Fruit fly (Drosophila melanogaster) whole organism, embryonic: ENCODE measurements around the gene CG31103.

Source experiments
- Abd-B ChIP-seq: fragments of 200-800 bp; sonication (Bioruptor generic); optimal IDR thresholded peaks from 2 replicates; lab custom pipeline; 2018; ENCODE audit warnings: missing biosample characterization, mild to moderate bottlenecking, missing genetic modification characterization, moderate library complexity
- Atf6 ChIP-seq: fragments of 200-800 bp; sonication (Bioruptor generic); IDR thresholded peaks from 2 replicates; pipeline ENCODE4 v1.3.6; 2022; ENCODE audit warnings: missing biosample characterization, missing genetic modification characterization
- CG11456 ChIP-seq: fragments of 200-800 bp; sonication (Bioruptor generic); IDR thresholded peaks from 3 replicates; pipeline ENCODE4 v1.3.6; 2022; ENCODE audit warnings: missing biosample characterization, missing genetic modification characterization
- CG14014 ChIP-seq: fragments of 200-800 bp; sonication (Bioruptor generic); IDR thresholded peaks from 2 replicates; pipeline ENCODE4 v1.3.6; 2022; ENCODE audit warnings: missing biosample characterization, missing genetic modification characterization
- CG15514 ChIP-seq: fragments of 200-800 bp; sonication (Bioruptor generic); optimal IDR thresholded peaks from 3 replicates; lab custom pipeline; 2017; ENCODE audit warnings: missing biosample characterization, missing genetic modification characterization, mild to moderate bottlenecking, moderate library complexity, missing genetic modification reagents
- CG15696 ChIP-seq: fragments of 200-800 bp; sonication (Bioruptor generic); optimal IDR thresholded peaks from 2 replicates; lab custom pipeline; 2019; ENCODE audit warnings: missing biosample characterization, mild to moderate bottlenecking, missing genetic modification characterization, moderate library complexity
- CG1647 ChIP-seq: fragments of 200-800 bp; sonication (Bioruptor generic); optimal IDR thresholded peaks from 3 replicates; lab custom pipeline; 2016; ENCODE audit warnings: missing biosample characterization, missing genetic modification characterization
- CG16813 ChIP-seq: fragments of 200-800 bp; sonication (Bioruptor generic); IDR thresholded peaks from 3 replicates; pipeline ENCODE4 v1.3.6; 2022; ENCODE audit warnings: missing biosample characterization, missing genetic modification characterization; ENCODE audit not compliant: partially characterized antibody
- CG17328 ChIP-seq: fragments of 200-800 bp; sonication (Bioruptor generic); IDR thresholded peaks from 2 replicates; pipeline ENCODE4 v1.3.6; 2022; ENCODE audit warnings: missing biosample characterization, missing genetic modification characterization
- CG1792 ChIP-seq: fragments of 200-800 bp; sonication (Bioruptor generic); optimal IDR thresholded peaks from 2 replicates; lab custom pipeline; 2016; ENCODE audit warnings: missing biosample characterization, missing genetic modification characterization
- CG18764 ChIP-seq: fragments of 200-800 bp; sonication (Bioruptor generic); optimal IDR thresholded peaks from 3 replicates; lab custom pipeline; 2016; ENCODE audit warnings: missing biosample characterization, missing genetic modification characterization
- CG31224 ChIP-seq: fragments of 200-800 bp; sonication (Bioruptor generic); IDR thresholded peaks from 2 replicates; pipeline ENCODE4 v1.3.6; 2022; ENCODE audit warnings: missing biosample characterization, missing genetic modification characterization
- CG32767 ChIP-seq: fragments of 200-800 bp; sonication (Bioruptor generic); IDR thresholded peaks from 2 replicates; pipeline ENCODE4 v1.3.6; 2022; ENCODE audit warnings: missing biosample characterization, missing genetic modification characterization
- CG34376 ChIP-seq: fragments of 200-800 bp; sonication (Bioruptor generic); optimal IDR thresholded peaks from 2 replicates; lab custom pipeline; 2018; ENCODE audit warnings: missing biosample characterization, mild to moderate bottlenecking, missing genetic modification characterization
- CG42726 ChIP-seq: fragments of 200-800 bp; sonication (Bioruptor generic); IDR thresholded peaks from 2 replicates; pipeline ENCODE4 v1.3.6; 2022; ENCODE audit warnings: missing biosample characterization, missing genetic modification characterization; ENCODE audit not compliant: partially characterized antibody
- CG4820 ChIP-seq: fragments of 200-800 bp; sonication (Bioruptor generic); optimal IDR thresholded peaks from 3 replicates; lab custom pipeline; 2016; ENCODE audit warnings: missing biosample characterization, missing genetic modification characterization
- CG5245 ChIP-seq: fragments of 200-800 bp; sonication (Bioruptor generic); optimal IDR thresholded peaks from 3 replicates; lab custom pipeline; 2016; ENCODE audit warnings: missing biosample characterization, missing genetic modification characterization
- CG7357 ChIP-seq: fragments of 200-800 bp; sonication (Bioruptor generic); IDR thresholded peaks from 3 replicates; pipeline ENCODE4 v1.3.6; 2022; ENCODE audit warnings: missing biosample characterization, missing genetic modification characterization
- CHES-1-like ChIP-seq: fragments of 200-800 bp; sonication (Bioruptor generic); optimal IDR thresholded peaks from 2 replicates; lab custom pipeline; 2016; ENCODE audit warnings: missing biosample characterization, missing genetic modification characterization
- CkIIα-i1 ChIP-seq: fragments of 200-800 bp; sonication (Bioruptor generic); IDR thresholded peaks from 2 replicates; pipeline ENCODE4 v1.3.6; 2022; ENCODE audit warnings: missing biosample characterization, missing genetic modification characterization
- CoRest ChIP-seq: fragments of 200-800 bp; sonication (Bioruptor generic); optimal IDR thresholded peaks from 3 replicates; lab custom pipeline; 2018; ENCODE audit warnings: missing biosample characterization, mild to moderate bottlenecking, missing genetic modification characterization, moderate library complexity
- D19B ChIP-seq: fragments of 200-800 bp; sonication (Bioruptor generic); optimal IDR thresholded peaks from 2 replicates; lab custom pipeline; 2017; ENCODE audit warnings: missing biosample characterization, mild to moderate bottlenecking, missing genetic modification characterization
- Dad ChIP-seq: fragments of 200-800 bp; sonication (Bioruptor generic); optimal IDR thresholded peaks from 3 replicates; lab custom pipeline; 2016; ENCODE audit warnings: missing biosample characterization, missing genetic modification characterization
- Dbx ChIP-seq: fragments of 200-800 bp; sonication (Bioruptor generic); IDR thresholded peaks from 3 replicates; pipeline ENCODE4 v1.3.6; 2022; ENCODE audit warnings: missing biosample characterization, missing genetic modification characterization
- Lpt ChIP-seq: fragments of >200 bp; optimal IDR thresholded peaks from 2 replicates; lab custom pipeline; 2018; ENCODE audit warnings: missing biosample characterization, missing genetic modification characterization
- Neu2 ChIP-seq: fragments of 200-800 bp; sonication (Bioruptor generic); optimal IDR thresholded peaks from 3 replicates; lab custom pipeline; 2016; ENCODE audit warnings: missing biosample characterization, missing genetic modification characterization, borderline replicate concordance
- Ptx1 ChIP-seq: fragments of 200-800 bp; sonication (Bioruptor generic); IDR thresholded peaks from 2 replicates; pipeline ENCODE4 v1.3.6; 2022; ENCODE audit warnings: missing biosample characterization, missing genetic modification characterization
- Rx ChIP-seq: fragments of 200-800 bp; sonication (Bioruptor generic); IDR thresholded peaks from 2 replicates; pipeline ENCODE4 v1.3.6; 2022; ENCODE audit warnings: missing biosample characterization, missing genetic modification characterization
- Scr ChIP-seq: fragments of 200-800 bp; sonication (Bioruptor generic); IDR thresholded peaks from 2 replicates; pipeline ENCODE4 v1.3.6; 2022; ENCODE audit warnings: missing biosample characterization, missing genetic modification characterization; ENCODE audit not compliant: partially characterized antibody
- Sox100B ChIP-seq: fragments of 200-800 bp; sonication (Bioruptor generic); optimal IDR thresholded peaks from 3 replicates; lab custom pipeline; 2018; ENCODE audit warnings: missing biosample characterization, mild to moderate bottlenecking, missing genetic modification characterization
- Ssrp ChIP-seq: fragments of 200-800 bp; sonication (Bioruptor generic); optimal IDR thresholded peaks from 2 replicates; lab custom pipeline; 2018; ENCODE audit warnings: missing biosample characterization, mild to moderate bottlenecking, missing genetic modification characterization, moderate library complexity
- Xrp1 ChIP-seq: fragments of 200-800 bp; sonication (Bioruptor generic); IDR thresholded peaks from 2 replicates; pipeline ENCODE4 v1.3.6; 2022; ENCODE audit warnings: missing biosample characterization, missing genetic modification characterization
- ase ChIP-seq: fragments of 200-800 bp; sonication (Bioruptor generic); IDR thresholded peaks from 3 replicates; pipeline ENCODE4 v1.3.6; 2022; ENCODE audit warnings: missing biosample characterization, missing genetic modification characterization
- az2 ChIP-seq: fragments of 200-800 bp; sonication (Bioruptor generic); optimal IDR thresholded peaks from 3 replicates; lab custom pipeline; 2016; ENCODE audit warnings: missing biosample characterization, missing genetic modification characterization
- cato ChIP-seq: fragments of 200-800 bp; sonication (Bioruptor generic); optimal IDR thresholded peaks from 2 replicates; lab custom pipeline; 2016; ENCODE audit warnings: missing biosample characterization, missing genetic modification characterization, borderline replicate concordance
- ems ChIP-seq: fragments of 200-800 bp; sonication (Bioruptor generic); optimal IDR thresholded peaks from 3 replicates; lab custom pipeline; 2016; ENCODE audit warnings: missing biosample characterization, missing genetic modification characterization
- gce ChIP-seq: fragments of 200-800 bp; sonication (Bioruptor generic); IDR thresholded peaks from 3 replicates; pipeline ENCODE4 v1.3.6; 2022; ENCODE audit warnings: missing biosample characterization, missing genetic modification characterization
- ham ChIP-seq: fragments of 200-800 bp; sonication (Bioruptor generic); IDR thresholded peaks from 2 replicates; pipeline ENCODE4 v1.3.6; 2022; ENCODE audit warnings: missing biosample characterization, missing genetic modification characterization
- nerfin-1 ChIP-seq: fragments of 200-800 bp; sonication (Bioruptor generic); optimal IDR thresholded peaks from 3 replicates; lab custom pipeline; 2019; ENCODE audit warnings: missing biosample characterization, mild to moderate bottlenecking, missing genetic modification characterization, moderate library complexity
- onecut ChIP-seq: fragments of 200-800 bp; sonication (Bioruptor generic); IDR thresholded peaks from 2 replicates; pipeline ENCODE4 v1.3.6; 2022; ENCODE audit warnings: missing biosample characterization, missing genetic modification characterization
- pb ChIP-seq: fragments of 200-800 bp; sonication (Bioruptor generic); optimal IDR thresholded peaks from 3 replicates; lab custom pipeline; 2016; ENCODE audit warnings: missing biosample characterization, missing genetic modification characterization
- repo ChIP-seq: fragments of 200-800 bp; sonication (Bioruptor generic); optimal IDR thresholded peaks from 2 replicates; lab custom pipeline; 2016; ENCODE audit warnings: missing biosample characterization, missing genetic modification characterization
- shn ChIP-seq: fragments of 200-800 bp; sonication (Bioruptor generic); optimal IDR thresholded peaks from 3 replicates; lab custom pipeline; 2016; ENCODE audit warnings: missing biosample characterization, missing genetic modification characterization
- slp2 ChIP-seq: fragments of 200-800 bp; sonication (Bioruptor generic); optimal IDR thresholded peaks from 2 replicates; lab custom pipeline; 2016; ENCODE audit warnings: missing biosample characterization, missing genetic modification characterization
- trh ChIP-seq: fragments of 200-800 bp; sonication (Bioruptor generic); optimal IDR thresholded peaks from 2 replicates; lab custom pipeline; 2016; ENCODE audit warnings: missing biosample characterization, missing genetic modification characterization
- ttk ChIP-seq: fragments of 200-800 bp; sonication (Bioruptor generic); IDR thresholded peaks from 2 replicates; pipeline ENCODE4 v2.1.2; 2022; ENCODE audit warnings: missing biosample characterization, missing genetic modification characterization
- unc-4 ChIP-seq: fragments of 200-800 bp; sonication (Bioruptor generic); IDR thresholded peaks from 2 replicates; pipeline ENCODE4 v1.3.6; 2022; ENCODE audit warnings: missing biosample characterization, missing genetic modification characterization; ENCODE audit not compliant: partially characterized antibody

CG31103 gene

DNA sequence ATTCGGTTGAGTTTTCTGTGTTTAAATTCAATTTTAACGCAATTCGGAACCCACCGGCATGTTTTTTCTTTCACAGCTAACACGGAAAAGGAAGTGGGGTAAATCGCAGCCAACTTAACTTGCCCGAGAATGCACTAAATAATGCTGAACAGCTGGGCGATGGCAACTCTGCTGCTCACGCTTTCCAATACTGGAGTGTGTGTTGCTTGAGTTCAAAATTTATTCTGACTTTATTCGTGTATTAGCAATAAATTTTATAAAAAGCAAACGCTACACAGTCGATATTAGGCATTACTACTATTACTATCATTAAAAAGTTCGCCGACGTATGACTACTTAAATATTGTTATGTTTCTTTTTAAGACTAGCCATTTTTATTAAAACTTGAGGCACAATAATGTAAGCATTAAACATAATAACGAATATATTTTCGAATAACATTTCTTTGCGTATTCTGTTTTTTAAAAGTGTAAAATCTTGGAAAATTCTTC lies 28.3 kb downstream of the CG31103 start, which contains the start of the genes RpS27 and Nup37 (continued):
- TF ChIP-seq CG15696 (peak; percentile 81), nerfin-1 (tag; lab: Kevin White, UChicago) (peak; percentile 94), Ptx1 (GFP tag; lab: Robert Waterston, UW) (peak; percentile 96), CG17328 (GFP tag; lab: Robert Waterston, UW) (peak; percentile 98), shn (GFP tag; lab: Kevin White, UChicago) (peak; percentile 99), CoRest (tag; lab: Kevin White, UChicago) (peak; percentile 95), ttk (GFP tag; lab: Robert Waterston, UW) (peak; percentile 97), CG18764 (peak; percentile 98), CG15514 (GFP tag; lab: Kevin White, UChicago) (peak; percentile 96), az2 (GFP tag; lab: Kevin White, UChicago) (peak; percentile 95), CG11456 (GFP tag; lab: Robert Waterston, UW) (peak; percentile 99), gce (peak; percentile 98), Sox100B (GFP tag; lab: Kevin White, UChicago) (peak; percentile 97), pb (GFP tag; lab: Kevin White, UChicago) (peak; percentile 99), CG31224 (GFP tag; lab: Robert Waterston, UW) (peak; percentile 93), CG5245 (peak; percentile 98), Xrp1 (GFP tag; lab: Robert Waterston, UW) (peak; percentile 62), Abd-B (GFP tag; lab: Kevin White, UChicago) (peak; percentile 93), ase (GFP tag; lab: Robert Waterston, UW) (peak; percentile 98), CG42726 (GFP tag; lab: Robert Waterston, UW) (no peak), cato (peak; percentile 96), CG7357 (peak; percentile 73), Dad (peak; percentile 99), CG32767 (GFP tag; lab: Robert Waterston, UW) (peak; percentile 80), Neu2 (GFP tag; lab: Kevin White, UChicago) (peak; percentile 93), unc-4 (GFP tag; lab: Robert Waterston, UW) (0 out of 2 replicates have a peak, but pooled peaks have one; percentile 21), repo (peak; percentile 98), Rx (GFP tag; lab: Robert Waterston, UW) (peak; percentile 98), Ssrp (peak; percentile 92), onecut (peak; percentile 97), CG4820 (peak; percentile 97), CG1647 (GFP tag; lab: Kevin White, UChicago) (peak; percentile 98), ems (peak; percentile 98), CHES-1-like (GFP tag; lab: Kevin White, UChicago) (peak; percentile 99), CG1792 (GFP tag; lab: Kevin White, UChicago) (peak; percentile 98), CkIIα-i1 (GFP tag; lab: Robert Waterston, UW) (peak; percentile 87; the same call in 1 of the 2 replicates), Dbx (peak; percentile 99), Scr (GFP tag; lab: Robert Waterston, UW) (peak; percentile 41; the same call in 1 of the 2 replicates), ham (peak; percentile 94), D19B (GFP tag; lab: Kevin White, UChicago) (peak; percentile 94), slp2 (peak; percentile 99), Lpt (no peak), CG16813 (GFP tag; lab: Robert Waterston, UW) (peak; percentile 48; the same call in 2 of the 3 replicates), Atf6 (GFP tag; lab: Robert Waterston, UW) (peak; percentile 93), CG14014 (GFP tag; lab: Robert Waterston, UW) (peak; percentile 95), trh (GFP tag; lab: Kevin White, UChicago) (peak; percentile 98), CG34376 (GFP tag; lab: Kevin White, UChicago) (peak; percentile 100)
